Worm (Caenorhabditis elegans): ENCODE measurements around the gene ced-10.

Gene ced-10

ce11 chrIV:3524584-3525020 is 15.3 kb upstream of the ced-10 start (continued):
- TF ChIP-seq hlh-12 (tag; optimal IDR thresholded peaks at IDR 0.05): peak; percentile 43
- TF ChIP-seq F22D6.2 (tag; optimal IDR thresholded peaks at IDR 0.05): no peak
- TF ChIP-seq ceh-27 (GFP tag; optimal IDR thresholded peaks at IDR 0.05): peak; percentile 53
- no peak for TF ChIP-seq T26A5.8 (tag; optimal IDR thresholded peaks at IDR 0.05)
- TF ChIP-seq ceh-40 (GFP tag; IDR thresholded peaks at IDR 0.05): 0 out of 2 replicates have a peak, but pooled peaks have one; percentile 63
- peak; percentile 8 for TF ChIP-seq efl-1 (GFP tag; optimal IDR thresholded peaks at IDR 0.05)
- no peak for TF ChIP-seq lsy-27 (tag; optimal IDR thresholded peaks at IDR 0.05; ENCODE audit: borderline replicate concordance, insufficient read depth)
- no peak for TF ChIP-seq F57C9.4 (tag; optimal IDR thresholded peaks at IDR 0.05)
- 0 out of 2 replicates have a peak, but pooled peaks have one; percentile 55 for TF ChIP-seq attf-6 (GFP tag; IDR thresholded peaks at IDR 0.05)
- TF ChIP-seq let-526 (GFP tag; IDR thresholded peaks at IDR 0.05): no peak
- TF ChIP-seq F55B11.4 (tag; optimal IDR thresholded peaks at IDR 0.05; ENCODE audit: borderline replicate concordance, insufficient read depth): no peak
- no peak for TF ChIP-seq atf-7 (tag; optimal IDR thresholded peaks at IDR 0.05)
- no peak for TF ChIP-seq sea-2 (GFP tag; IDR thresholded peaks at IDR 0.05)
- no peak for TF ChIP-seq lir-1 (GFP tag; conservative IDR thresholded peaks at IDR 0.05)
- TF ChIP-seq mcd-1 (GFP tag; IDR thresholded peaks at IDR 0.05): peak; percentile 60; the same call in 1 of the 2 replicates
- no peak for TF ChIP-seq pha-4 (tag; optimal IDR thresholded peaks at IDR 0.05)
- TF ChIP-seq gei-17 (GFP tag; optimal IDR thresholded peaks at IDR 0.05): no peak
- peak; percentile 71 for TF ChIP-seq pbrm-1 (GFP tag; IDR thresholded peaks at IDR 0.05)
- TF ChIP-seq zfh-2 (GFP tag; conservative IDR thresholded peaks at IDR 0.05): peak; percentile 76
- no peak for TF ChIP-seq aptf-2 (GFP tag; conservative IDR thresholded peaks at IDR 0.05)
- peak; percentile 67 for TF ChIP-seq nhr-90 (tag; optimal IDR thresholded peaks at IDR 0.05)
- TF ChIP-seq F52B5.7 (tag; optimal IDR thresholded peaks at IDR 0.05): peak; percentile 40
- TF ChIP-seq C17E4.6 (GFP tag; IDR thresholded peaks at IDR 0.05): no peak
- TF ChIP-seq Y67H2A.10 (GFP tag; conservative IDR thresholded peaks at IDR 0.05): no peak
- TF ChIP-seq B0035.1 (tag; optimal IDR thresholded peaks at IDR 0.05): no peak
- TF ChIP-seq ztf-22 (GFP tag; optimal IDR thresholded peaks at IDR 0.05): no peak
- no peak for TF ChIP-seq tlf-1 (GFP tag; optimal IDR thresholded peaks at IDR 0.05)
- TF ChIP-seq repo-1 (tag; optimal IDR thresholded peaks at IDR 0.05): peak; percentile 38
- TF ChIP-seq ceh-100 (GFP tag; IDR thresholded peaks at IDR 0.05): peak; percentile 45
- TF ChIP-seq ceh-91 (GFP tag; IDR thresholded peaks at IDR 0.05): 0 out of 2 replicates have a peak, but pooled peaks have one; percentile 21
- TF ChIP-seq F10E7.11 (tag; optimal IDR thresholded peaks at IDR 0.05): peak; percentile 33
- no peak for TF ChIP-seq hmg-20 (GFP tag; IDR thresholded peaks at IDR 0.05)
- peak; percentile 79 for TF ChIP-seq ZK185.1 (tag; optimal IDR thresholded peaks at IDR 0.05; ENCODE audit: poor library complexity, severe bottlenecking)
- no peak for TF ChIP-seq hlh-26 (GFP tag; conservative IDR thresholded peaks at IDR 0.05)
- TF ChIP-seq madf-3 (GFP tag; IDR thresholded peaks at IDR 0.05): 0 out of 2 replicates have a peak, but pooled peaks have one; percentile 46
- no peak for TF ChIP-seq xnd-1 (tag; optimal IDR thresholded peaks at IDR 0.05)
- peak; percentile 57 for TF ChIP-seq rcor-1 (GFP tag; IDR thresholded peaks at IDR 0.05)
- TF ChIP-seq Y56A3A.18 (GFP tag; IDR thresholded peaks at IDR 0.05): 0 out of 2 replicates have a peak, but pooled peaks have one; percentile 23
- no peak for TF ChIP-seq ceh-79 (tag; optimal IDR thresholded peaks at IDR 0.05)
- TF ChIP-seq somi-1 (GFP tag; optimal IDR thresholded peaks at IDR 0.05): no peak
- peak; percentile 47 for TF ChIP-seq ztf-18 (tag; optimal IDR thresholded peaks at IDR 0.05)
- TF ChIP-seq egl-44 (GFP tag; IDR thresholded peaks at IDR 0.05): peak; percentile 64; the same call in 1 of the 2 replicates
- peak; percentile 58 for TF ChIP-seq lin-54 (GFP tag; optimal IDR thresholded peaks at IDR 0.05)
- no peak for TF ChIP-seq ztf-3 (GFP tag; optimal IDR thresholded peaks at IDR 0.05)
- TF ChIP-seq F37B4.10 (GFP tag; IDR thresholded peaks at IDR 0.05): no peak
- peak; percentile 70 for TF ChIP-seq dox-1 (GFP tag; IDR thresholded peaks at IDR 0.05)
- TF ChIP-seq K11D2.4 (GFP tag; IDR thresholded peaks at IDR 0.05): 0 out of 2 replicates have a peak, but pooled peaks have one; percentile 28
- TF ChIP-seq rec-8 (tag; optimal IDR thresholded peaks at IDR 0.05): peak; percentile 33 to 53

Data from whole organism, young adult.